Fruit fly (Drosophila melanogaster) whole organism, embryonic: ENCODE measurements around the gene Scgalpha.

Experiments
- Atf6 ChIP-seq: fragments of 200-800 bp; sonication (Bioruptor generic); IDR thresholded peaks from 2 replicates; pipeline ENCODE4 v1.3.6; 2022; ENCODE audit warnings: missing biosample characterization, missing genetic modification characterization
- CG1024 ChIP-seq: fragments of 200-800 bp; sonication (Bioruptor generic); IDR thresholded peaks from 2 replicates; pipeline ENCODE4 v1.3.6; 2022; ENCODE audit warnings: missing biosample characterization, missing genetic modification characterization
- CG11093 ChIP-seq: fragments of 200-800 bp; sonication (Bioruptor generic); IDR thresholded peaks from 3 replicates; pipeline ENCODE4 v1.3.6; 2022; ENCODE audit warnings: missing biosample characterization, missing genetic modification characterization
- CG11504 ChIP-seq: fragments of 200-800 bp; sonication (Bioruptor generic); optimal IDR thresholded peaks from 3 replicates; lab custom pipeline; 2019; ENCODE audit warnings: missing biosample characterization, mild to moderate bottlenecking, missing genetic modification characterization, moderate library complexity
- CG11696 ChIP-seq: fragments of 200-800 bp; sonication (Bioruptor generic); IDR thresholded peaks from 2 replicates; pipeline ENCODE4 v1.3.6; 2022; ENCODE audit warnings: missing biosample characterization, missing genetic modification characterization
- CG12769 ChIP-seq: fragments of 200-800 bp; sonication (Bioruptor generic); optimal IDR thresholded peaks from 2 replicates; lab custom pipeline; 2019; ENCODE audit warnings: missing biosample characterization, mild to moderate bottlenecking, missing genetic modification characterization, moderate library complexity
- CG13296 ChIP-seq: fragments of 200-800 bp; sonication (Bioruptor generic); optimal IDR thresholded peaks from 3 replicates; lab custom pipeline; 2018; ENCODE audit warnings: missing biosample characterization, mild to moderate bottlenecking, missing genetic modification characterization
- CG14050 ChIP-seq: fragments of 200-800 bp; sonication (Bioruptor generic); IDR thresholded peaks from 3 replicates; pipeline ENCODE4 v1.3.6; 2022; ENCODE audit warnings: missing biosample characterization, missing genetic modification characterization
- CG14710 ChIP-seq: fragments of 200-800 bp; sonication (Bioruptor generic); optimal IDR thresholded peaks from 3 replicates; lab custom pipeline; 2019; ENCODE audit warnings: missing biosample characterization, mild to moderate bottlenecking, missing genetic modification characterization, moderate library complexity
- CG15073 ChIP-seq: fragments of 200-800 bp; sonication (Bioruptor generic); optimal IDR thresholded peaks from 2 replicates; lab custom pipeline; 2016; ENCODE audit warnings: missing biosample characterization, missing genetic modification characterization
- CG15601 ChIP-seq: fragments of 200-800 bp; sonication (Bioruptor generic); optimal IDR thresholded peaks from 3 replicates; lab custom pipeline; 2019; ENCODE audit warnings: missing biosample characterization, mild to moderate bottlenecking, missing genetic modification characterization, moderate library complexity
- CG16863 ChIP-seq: fragments of 200-800 bp; sonication (Bioruptor generic); optimal IDR thresholded peaks from 3 replicates; lab custom pipeline; 2016; ENCODE audit warnings: missing biosample characterization, missing genetic modification characterization
- CG18764 ChIP-seq: fragments of 200-800 bp; sonication (Bioruptor generic); optimal IDR thresholded peaks from 3 replicates; lab custom pipeline; 2016; ENCODE audit warnings: missing biosample characterization, missing genetic modification characterization
- CG30403 ChIP-seq: fragments of 200-800 bp; sonication (Bioruptor generic); optimal IDR thresholded peaks from 3 replicates; lab custom pipeline; 2016; ENCODE audit warnings: missing biosample characterization, missing genetic modification characterization
- CG31365 ChIP-seq: fragments of 200-800 bp; sonication (Bioruptor generic); optimal IDR thresholded peaks from 2 replicates; lab custom pipeline; 2018; ENCODE audit warnings: missing biosample characterization, mild to moderate bottlenecking, missing genetic modification characterization
- CG3163 ChIP-seq: fragments of 200-800 bp; sonication (Bioruptor generic); optimal IDR thresholded peaks from 3 replicates; lab custom pipeline; 2016; ENCODE audit warnings: missing biosample characterization, missing genetic modification characterization
- CG3281 ChIP-seq: fragments of 200-800 bp; sonication (Bioruptor generic); optimal IDR thresholded peaks from 3 replicates; lab custom pipeline; 2017; ENCODE audit warnings: missing biosample characterization, mild to moderate bottlenecking, missing genetic modification characterization
- CG3726 ChIP-seq: fragments of 200-800 bp; sonication (Bioruptor generic); IDR thresholded peaks from 3 replicates; pipeline ENCODE4, ENCODE4 v1.3.6; 2022; ENCODE audit warnings: missing biosample characterization, missing genetic modification characterization
- CG7357 ChIP-seq: fragments of 200-800 bp; sonication (Bioruptor generic); IDR thresholded peaks from 3 replicates; pipeline ENCODE4 v1.3.6; 2022; ENCODE audit warnings: missing biosample characterization, missing genetic modification characterization
- CG7372 ChIP-seq: fragments of 200-800 bp; sonication (Bioruptor generic); IDR thresholded peaks from 2 replicates; pipeline ENCODE4 v1.3.6; 2022; ENCODE audit warnings: missing biosample characterization, missing genetic modification characterization
- CG7786 ChIP-seq: fragments of 200-800 bp; sonication (Bioruptor generic); optimal IDR thresholded peaks from 2 replicates; lab custom pipeline; 2016; ENCODE audit warnings: missing biosample characterization, missing genetic modification characterization
- CG8924 ChIP-seq: fragments of 200-800 bp; optimal IDR thresholded peaks from 3 replicates; lab custom pipeline; 2019; ENCODE audit warnings: missing biosample characterization, mild to moderate bottlenecking, missing genetic modification characterization, moderate library complexity
- CG9437 ChIP-seq: fragments of 200-800 bp; sonication (Bioruptor generic); optimal IDR thresholded peaks from 2 replicates; lab custom pipeline; 2018; ENCODE audit warnings: missing biosample characterization, mild to moderate bottlenecking, missing genetic modification characterization
- CG9817 ChIP-seq: fragments of 200-800 bp; sonication (Bioruptor generic); optimal IDR thresholded peaks from 2 replicates; lab custom pipeline; 2018; ENCODE audit warnings: missing biosample characterization, mild to moderate bottlenecking, missing genetic modification characterization, moderate library complexity
- CG9932 ChIP-seq: fragments of 200-800 bp; sonication (Bioruptor generic); IDR thresholded peaks from 2 replicates; pipeline ENCODE4 v1.3.6; 2022; ENCODE audit warnings: missing biosample characterization, missing genetic modification characterization
- CoRest ChIP-seq: fragments of 200-800 bp; sonication (Bioruptor generic); optimal IDR thresholded peaks from 3 replicates; lab custom pipeline; 2018; ENCODE audit warnings: missing biosample characterization, mild to moderate bottlenecking, missing genetic modification characterization, moderate library complexity
- Doc3 ChIP-seq: fragments of 200-800 bp; sonication (Bioruptor generic); IDR thresholded peaks from 3 replicates; pipeline ENCODE4 v1.3.6; 2022; ENCODE audit warnings: missing biosample characterization, missing genetic modification characterization; ENCODE audit not compliant: partially characterized antibody
- E2f2 ChIP-seq: fragments of 200-800 bp; sonication (Bioruptor generic); IDR thresholded peaks from 2 replicates; pipeline ENCODE4 v1.3.6; 2022; ENCODE audit warnings: missing biosample characterization, missing genetic modification characterization
- ERR ChIP-seq: fragments of 200-800 bp; sonication (Bioruptor generic); optimal IDR thresholded peaks from 2 replicates; lab custom pipeline; 2016; ENCODE audit warnings: missing biosample characterization, missing genetic modification characterization
- Fer1 ChIP-seq: fragments of 200-800 bp; sonication (Bioruptor generic); optimal IDR thresholded peaks from 2 replicates; lab custom pipeline; 2017; ENCODE audit warnings: missing biosample characterization, mild to moderate bottlenecking, missing genetic modification characterization
- Hsf ChIP-seq: fragments of 200-800 bp; sonication (Bioruptor generic); optimal IDR thresholded peaks from 3 replicates; lab custom pipeline; 2016; ENCODE audit warnings: missing biosample characterization, missing genetic modification characterization
- Lim3 ChIP-seq: fragments of 200-800 bp; sonication (Bioruptor generic); IDR thresholded peaks from 2 replicates; pipeline ENCODE4 v1.3.6; 2022; ENCODE audit warnings: missing biosample characterization, missing genetic modification characterization
- Optix ChIP-seq: fragments of 200-800 bp; sonication (Bioruptor generic); IDR thresholded peaks from 3 replicates; pipeline ENCODE4 v1.3.6; 2022; ENCODE audit warnings: missing biosample characterization, missing genetic modification characterization
- Ptx1 ChIP-seq: fragments of 200-800 bp; sonication (Bioruptor generic); IDR thresholded peaks from 2 replicates; pipeline ENCODE4 v1.3.6; 2022; ENCODE audit warnings: missing biosample characterization, missing genetic modification characterization
- Six4 ChIP-seq: fragments of 200-800 bp; sonication (Bioruptor generic); optimal IDR thresholded peaks from 2 replicates; lab custom pipeline; 2016; ENCODE audit warnings: missing biosample characterization, missing genetic modification characterization
- Sry-β ChIP-seq: fragments of 200-800 bp; sonication (Bioruptor generic); optimal IDR thresholded peaks from 2 replicates; lab custom pipeline; 2018; ENCODE audit warnings: missing biosample characterization, mild to moderate bottlenecking, missing genetic modification characterization, moderate library complexity
- Taf1 ChIP-seq: fragments of 200-800 bp; sonication (Bioruptor generic); IDR thresholded peaks from 2 replicates; pipeline ENCODE4 v1.3.6; 2022; ENCODE audit warnings: missing biosample characterization, missing genetic modification characterization
- al ChIP-seq: fragments of 200-800 bp; sonication (Bioruptor generic); IDR thresholded peaks from 2 replicates; pipeline ENCODE4 v1.3.6; 2022; ENCODE audit warnings: missing biosample characterization, missing genetic modification characterization
- ap ChIP-seq: fragments of 200-800 bp; sonication (Bioruptor generic); IDR thresholded peaks from 2 replicates; pipeline ENCODE4 v1.3.6; 2022; ENCODE audit warnings: missing biosample characterization, missing genetic modification characterization
- btn ChIP-seq: fragments of 200-800 bp; sonication (Bioruptor generic); optimal IDR thresholded peaks from 2 replicates; lab custom pipeline; 2016; ENCODE audit warnings: missing biosample characterization, missing genetic modification characterization
- hth ChIP-seq: fragments of >200 bp; optimal IDR thresholded peaks from 2 replicates; lab custom pipeline; 2017; ENCODE audit warnings: inconsistent platforms
- ken ChIP-seq: fragments of 200-800 bp; sonication (Bioruptor generic); IDR thresholded peaks from 3 replicates; pipeline ENCODE4 v1.3.6; 2022; ENCODE audit warnings: missing biosample characterization, missing genetic modification characterization
- nerfin-2 ChIP-seq: fragments of 200-800 bp; sonication (Bioruptor generic); IDR thresholded peaks from 2 replicates; pipeline ENCODE4 v1.3.6; 2022; ENCODE audit warnings: missing biosample characterization, missing genetic modification characterization; ENCODE audit not compliant: partially characterized antibody
- nmo ChIP-seq: fragments of 200-800 bp; sonication (Bioruptor generic); optimal IDR thresholded peaks from 2 replicates; lab custom pipeline; 2018; ENCODE audit warnings: missing biosample characterization, mild to moderate bottlenecking, missing genetic modification characterization, moderate library complexity
- pho ChIP-seq: fragments of 200-800 bp; sonication (Bioruptor generic); optimal IDR thresholded peaks from 2 replicates; lab custom pipeline; 2016; ENCODE audit warnings: missing biosample characterization, missing genetic modification characterization
- pros ChIP-seq: fragments of 200-800 bp; sonication (Bioruptor generic); optimal IDR thresholded peaks from 3 replicates; lab custom pipeline; 2019; ENCODE audit warnings: missing biosample characterization, mild to moderate bottlenecking, missing genetic modification characterization, moderate library complexity
- sc ChIP-seq, 3 experiments: fragments of >200 bp in 2 of 3; fragments of 200-800 bp in 1 of 3; sonication (Bioruptor generic) in 1 of 3; optimal IDR thresholded peaks; 2 replicates in 2 of 3; 3 replicates in 1 of 3; lab custom pipeline; 2017; ENCODE audit warnings: mild to moderate bottlenecking in 1 of 3, missing biosample characterization in 1 of 3, missing genetic modification characterization in 1 of 3, missing genetic modification reagents in 1 of 3
- sd ChIP-seq: fragments of 200-800 bp; sonication (Bioruptor generic); optimal IDR thresholded peaks from 3 replicates; lab custom pipeline; 2018; ENCODE audit warnings: missing biosample characterization, mild to moderate bottlenecking, missing genetic modification characterization, moderate library complexity
- sim ChIP-seq: fragments of 200-800 bp; sonication (Bioruptor generic); IDR thresholded peaks from 2 replicates; pipeline ENCODE4 v1.3.6; 2022; ENCODE audit warnings: missing biosample characterization, missing genetic modification characterization
- tna ChIP-seq: fragments of 200-800 bp; sonication (Bioruptor generic); IDR thresholded peaks from 2 replicates; pipeline ENCODE4 v1.3.6; 2022; ENCODE audit warnings: missing biosample characterization, missing genetic modification characterization; ENCODE audit not compliant: partially characterized antibody

The Scgalpha gene

dm6 chr2L:8279400-8280065 lies 23.7 kb upstream of the Scgalpha start (continued):
- TF ChIP-seq sc (optimal IDR thresholded peaks at IDR 0.05; lab: Kevin White, UChicago) (no peak), sc (GFP tag; optimal IDR thresholded peaks at IDR 0.05; lab: Kevin White, UChicago) (peak; percentile 62), CG15073 (GFP tag; lab: Kevin White, UChicago) (no peak), Ptx1 (GFP tag; lab: Robert Waterston, UW) (no peak), Sry-β (peak; percentile 24), Six4 (peak; percentile 60), E2f2 (GFP tag; lab: Robert Waterston, UW) (no peak), btn (GFP tag; lab: Kevin White, UChicago) (no peak), Fer1 (GFP tag; lab: Kevin White, UChicago) (no peak), CG11696 (GFP tag; lab: Robert Waterston, UW) (no peak), CG11504 (tag; lab: Kevin White, UChicago) (peak; percentile 59), ap (GFP tag; lab: Robert Waterston, UW) (no peak), CG9932 (GFP tag; lab: Robert Waterston, UW) (0 out of 2 replicates have a peak, but pooled peaks have one; percentile 4), ken (GFP tag; lab: Robert Waterston, UW) (peak; percentile 50; the same call in 1 of the 3 replicates), sd (tag; lab: Kevin White, UChicago) (no peak), CG11093 (GFP tag; lab: Robert Waterston, UW) (no peak), CG7357 (GFP tag; lab: Robert Waterston, UW) (no peak; the same call in 2 of the 3 replicates), CoRest (tag; lab: Kevin White, UChicago) (peak; percentile 56), pho (GFP tag; lab: Kevin White, UChicago) (no peak), CG9437 (peak; percentile 6), CG31365 (no peak), Lim3 (no peak), al (no peak), CG16863 (GFP tag; lab: Kevin White, UChicago) (peak; percentile 63), ERR (GFP tag; lab: Kevin White, UChicago) (no peak), Hsf (peak; percentile 71), Taf1 (GFP tag; lab: Robert Waterston, UW) (no peak), CG8924 (peak; percentile 74), CG14050 (GFP tag; lab: Robert Waterston, UW) (no peak), CG30403 (GFP tag; lab: Kevin White, UChicago) (peak; percentile 62), nerfin-2 (GFP tag; lab: Robert Waterston, UW) (no peak), CG7786 (peak; percentile 47), CG18764 (peak; percentile 24), Doc3 (GFP tag; lab: Robert Waterston, UW) (no peak), CG3726 (no peak), CG7372 (GFP tag; lab: Robert Waterston, UW) (0 out of 2 replicates have a peak, but pooled peaks have one; percentile 6), Atf6 (GFP tag; lab: Robert Waterston, UW) (no peak), CG14710 (tag; lab: Kevin White, UChicago) (peak; percentile 88), Optix (GFP tag; lab: Robert Waterston, UW) (no peak), hth (lab: Kevin White, UChicago) (no peak), nmo (GFP tag; lab: Kevin White, UChicago) (peak; percentile 84), CG15601 (tag; lab: Kevin White, UChicago) (peak; percentile 84), pros (GFP tag; lab: Kevin White, UChicago) (no peak), sim (GFP tag; lab: Robert Waterston, UW) (peak; percentile 73), CG3163 (no peak), CG13296 (GFP tag; lab: Kevin White, UChicago) (no peak), CG9817 (tag; lab: Kevin White, UChicago) (no peak), tna (GFP tag; lab: Robert Waterston, UW) (no peak), CG1024 (GFP tag; lab: Robert Waterston, UW) (peak; percentile 56), CG12769 (tag; lab: Kevin White, UChicago) (no peak), CG3281 (GFP tag; lab: Kevin White, UChicago) (no peak)
